Worm (Caenorhabditis elegans): ENCODE measurements around the gene B0334.13.

ce11 chrII:11500198-11500597, 12.1 kb downstream of the B0334.13 start, which contains the start of gene B0334.20:
- TF ChIP-seq him-1 (tag; optimal IDR thresholded peaks at IDR 0.05) (no peak), dao-5 (tag; optimal IDR thresholded peaks at IDR 0.05) (no peak)

Measured in whole organism, L4/young adult.